Worm (Caenorhabditis elegans) whole organism, midembryonic: Measurements from ENCODE around the gene Y105C5B.1.

Source experiments
- flt-1 ChIP-seq: fragments of 200-800 bp; sonication (Bioruptor generic); IDR thresholded peaks from 2 replicates; pipeline ENCODE4 v1.3.6; 2022; ENCODE audit warnings: missing genetic modification characterization, missing compliant biosample characterization
- ref-1 ChIP-seq: fragments of 200-800 bp; sonication (Bioruptor generic); conservative IDR thresholded peaks from 2 replicates; pipeline ENCODE4 v1.3.6; 2022; ENCODE audit warnings: missing genetic modification reagents, missing genetic modification characterization, missing compliant biosample characterization
- tab-1 ChIP-seq: fragments of 200-800 bp; sonication (Bioruptor generic); IDR thresholded peaks from 2 replicates; pipeline ENCODE4 v1.3.6; 2022; ENCODE audit warnings: missing genetic modification characterization, missing compliant biosample characterization
- ztf-23 ChIP-seq: fragments of 200-800 bp; sonication (Bioruptor generic); IDR thresholded peaks from 2 replicates; pipeline ENCODE4 v1.3.6; 2022; ENCODE audit warnings: missing genetic modification reagents, missing genetic modification characterization, missing compliant biosample characterization

- TF ChIP-seq tab-1 (no peak), flt-1 (GFP tag; lab: Robert Waterston, UW) (no peak), ref-1 (no peak), ztf-23 (no peak)
Measured at ce11 chrIV:15844064-15844463, 26.4 kb upstream of the Y105C5B.1 start.
